Worm (Caenorhabditis elegans): ENCODE data around the gene F37C12.18.

Gene F37C12.18

DNA sequence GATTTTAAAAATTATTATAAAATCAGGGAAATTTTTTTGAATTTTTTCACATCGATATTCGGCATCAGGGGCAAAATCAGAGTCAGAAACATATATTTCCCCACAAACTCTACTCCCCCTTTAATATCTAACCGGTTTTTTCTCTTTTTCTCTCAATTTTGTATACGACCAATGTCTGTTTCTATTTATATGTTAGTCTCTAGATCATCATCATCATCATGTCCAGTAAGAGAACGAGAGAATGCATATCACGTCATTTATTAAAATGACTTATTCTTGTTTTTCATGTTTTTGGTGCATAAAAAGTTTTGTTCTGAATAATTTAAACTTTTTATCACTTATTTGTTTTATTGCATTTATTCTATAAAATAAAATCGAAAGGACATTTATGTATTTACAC is 42.7 kb downstream of the F37C12.18 start:
- peak; percentile 37 for TF ChIP-seq nhr-23 (tag; optimal IDR thresholded peaks at IDR 0.05)
- TF ChIP-seq ceh-16 (tag; optimal IDR thresholded peaks at IDR 0.05) = no peak

- TF ChIP-seq fkh-10 (GFP tag; optimal IDR thresholded peaks at IDR 0.05) (no peak), hmg-11 (tag; optimal IDR thresholded peaks at IDR 0.05) (no peak), lin-15B (tag; optimal IDR thresholded peaks at IDR 0.05) (no peak), mml-1 (tag; optimal IDR thresholded peaks at IDR 0.05) (no peak), nhr-25 (tag; optimal IDR thresholded peaks at IDR 0.05) (no peak), sea-2 (GFP tag; optimal IDR thresholded peaks at IDR 0.05) (no peak), nhr-67 (tag; optimal IDR thresholded peaks at IDR 0.05) (no peak)
Observed at ce11 chrIII:7150162-7150561, 45.1 kb downstream of the F37C12.18 start.

DNA sequence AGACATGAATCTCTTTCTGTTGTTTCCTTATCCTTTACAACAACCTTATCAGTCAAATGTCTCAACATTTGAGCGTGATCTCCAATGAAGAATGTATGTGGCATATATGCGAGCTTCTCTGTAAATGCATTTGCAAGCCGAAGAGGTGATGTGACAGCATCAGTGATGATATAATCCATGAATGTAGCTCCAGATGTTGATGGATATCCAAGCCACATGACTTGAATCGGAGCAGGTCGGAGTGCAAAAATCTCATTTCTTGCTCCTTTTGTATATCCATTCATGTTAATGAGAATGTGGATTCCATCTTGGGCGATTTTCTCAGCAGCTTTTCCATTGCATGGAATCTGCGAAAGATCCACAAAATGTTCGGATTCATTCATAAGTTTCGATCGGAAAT is 47.0 kb downstream of the F37C12.18 start:
- TF ChIP-seq snpc-4 (tag; optimal IDR thresholded peaks at IDR 0.05) (no peak), ztf-11 (tag; optimal IDR thresholded peaks at IDR 0.05) (no peak), hmg-11 (tag; optimal IDR thresholded peaks at IDR 0.05) (no peak)

ce11 chrIII:7146341-7146740 is 48.9 kb downstream of the F37C12.18 start:
- no peak for TF ChIP-seq daf-12 (tag; optimal IDR thresholded peaks at IDR 0.05)
- TF ChIP-seq nhr-76 (tag; optimal IDR thresholded peaks at IDR 0.05) = no peak
- TF ChIP-seq mdl-1 (tag; optimal IDR thresholded peaks at IDR 0.05) = no peak
- no peak for TF ChIP-seq unc-39 (tag; optimal IDR thresholded peaks at IDR 0.05)
- no peak for TF ChIP-seq aly-2 (tag; optimal IDR thresholded peaks at IDR 0.05)
- no peak for TF ChIP-seq hmg-11 (tag; optimal IDR thresholded peaks at IDR 0.05)
- no peak for TF ChIP-seq unc-62 (GFP tag; optimal IDR thresholded peaks at IDR 0.05)
- TF ChIP-seq nhr-28 (tag; optimal IDR thresholded peaks at IDR 0.05) = no peak
- TF ChIP-seq ceh-16 (tag; optimal IDR thresholded peaks at IDR 0.05) = no peak
- TF ChIP-seq egl-5 (tag; optimal IDR thresholded peaks at IDR 0.05) = no peak
- no peak for TF ChIP-seq R02D3.7 (tag; optimal IDR thresholded peaks at IDR 0.05)
- TF ChIP-seq nhr-43 (tag; optimal IDR thresholded peaks at IDR 0.05; ENCODE audit: poor library complexity, severe bottlenecking) = no peak
- no peak for TF ChIP-seq mml-1 (tag; optimal IDR thresholded peaks at IDR 0.05)
- TF ChIP-seq elt-3 (tag; optimal IDR thresholded peaks at IDR 0.05) = no peak

ce11 chrIII:7144749-7145148 is 50.5 kb downstream of the F37C12.18 start, which contains the start of gene glr-2:
Gene glr-2, minus strand, starts transcription at chrIII:7144959.
- TF ChIP-seq lin-39 (tag; optimal IDR thresholded peaks at IDR 0.05) = no peak
- TF ChIP-seq nfya-1 (tag; optimal IDR thresholded peaks at IDR 0.05; ENCODE audit: insufficient read depth) = no peak
- no peak for TF ChIP-seq R02D3.7 (tag; optimal IDR thresholded peaks at IDR 0.05)
- no peak for TF ChIP-seq pha-4 (tag; optimal IDR thresholded peaks at IDR 0.05)
- TF ChIP-seq daf-12 (tag; optimal IDR thresholded peaks at IDR 0.05) = no peak
- no peak for TF ChIP-seq unc-39 (tag; optimal IDR thresholded peaks at IDR 0.05)
- TF ChIP-seq ceh-9 (tag; optimal IDR thresholded peaks at IDR 0.05) = no peak
- TF ChIP-seq unc-62 (GFP tag; optimal IDR thresholded peaks at IDR 0.05) = no peak
- no peak for TF ChIP-seq nhr-25 (tag; optimal IDR thresholded peaks at IDR 0.05)
- no peak for TF ChIP-seq eor-1 (tag; optimal IDR thresholded peaks at IDR 0.05)
- TF ChIP-seq nhr-67 (tag; optimal IDR thresholded peaks at IDR 0.05) = no peak
- TF ChIP-seq nhr-237 (tag; optimal IDR thresholded peaks at IDR 0.05) = no peak
- TF ChIP-seq skn-1 (tag; optimal IDR thresholded peaks at IDR 0.05) = no peak
- TF ChIP-seq nhr-76 (tag; optimal IDR thresholded peaks at IDR 0.05) = no peak
- TF ChIP-seq fos-1 (tag; optimal IDR thresholded peaks at IDR 0.05) = no peak
- TF ChIP-seq mdl-1 (tag; optimal IDR thresholded peaks at IDR 0.05) = no peak

Data from whole organism, L3 larva.